Fruit fly (Drosophila melanogaster) whole organism, embryonic: ENCODE data around the gene CG10068.

Experiments used
- CG15011 ChIP-seq: fragments of 200-800 bp; sonication (Bioruptor generic); optimal IDR thresholded peaks from 3 replicates; lab custom pipeline; 2018; ENCODE audit warnings: missing biosample characterization, mild to moderate bottlenecking, missing genetic modification characterization
- CG2120 ChIP-seq: fragments of 200-800 bp; sonication (Bioruptor generic); optimal IDR thresholded peaks from 3 replicates; lab custom pipeline; 2016; ENCODE audit warnings: missing biosample characterization, missing genetic modification characterization
- CG6791 ChIP-seq: fragments of 200-800 bp; sonication (Bioruptor generic); IDR thresholded peaks from 3 replicates; pipeline ENCODE4 v1.3.6; 2022; ENCODE audit warnings: missing biosample characterization, missing genetic modification characterization; ENCODE audit not compliant: partially characterized antibody
- Lpt ChIP-seq: fragments of >200 bp; optimal IDR thresholded peaks from 2 replicates; lab custom pipeline; 2018; ENCODE audit warnings: missing biosample characterization, missing genetic modification characterization
- bab2 ChIP-seq: fragments of 200-800 bp; sonication (Bioruptor generic); optimal IDR thresholded peaks from 2 replicates; lab custom pipeline; 2016; ENCODE audit warnings: missing biosample characterization, missing genetic modification characterization
- dysf ChIP-seq: fragments of 200-800 bp; sonication (Bioruptor generic); IDR thresholded peaks from 3 replicates; pipeline ENCODE4 v1.3.6; 2022; ENCODE audit warnings: missing biosample characterization, missing genetic modification characterization
- gfzf ChIP-seq: fragments of 200-800 bp; sonication (Bioruptor generic); optimal IDR thresholded peaks from 2 replicates; lab custom pipeline; 2016; ENCODE audit warnings: missing biosample characterization, mild to moderate bottlenecking, missing genetic modification characterization, moderate library complexity
- insv ChIP-seq, 2 experiments: fragments of 200-800 bp; sonication (Bioruptor generic); optimal IDR thresholded peaks; 3 replicates each; lab custom pipeline; 2016 to 2018; ENCODE audit warnings: missing biosample characterization in 2 of 2, missing genetic modification characterization in 2 of 2
- wor ChIP-seq: fragments of 200-800 bp; sonication (Bioruptor generic); IDR thresholded peaks from 2 replicates; pipeline ENCODE4 v1.3.6; 2022; ENCODE audit warnings: missing biosample characterization, missing genetic modification characterization

dm6 chr3R:7162356-7163289 lies 34.8 kb upstream of the CG10068 start, which contains the start of gene sas:
- TF ChIP-seq dysf = no peak
- TF ChIP-seq insv (GFP tag; optimal IDR thresholded peaks at IDR 0.05; lab: Kevin White, UChicago) = peak; percentile 33 to 93
- TF ChIP-seq CG6791 = 0 out of 3 replicates have a peak, but pooled peaks have one; percentile 0
- no peak for TF ChIP-seq Lpt (GFP tag; lab: Kevin White, UChicago)
- TF ChIP-seq CG2120 (GFP tag; lab: Kevin White, UChicago) = no peak
- no peak for TF ChIP-seq gfzf
- TF ChIP-seq bab2 (GFP tag; lab: Kevin White, UChicago) = no peak
- no peak for TF ChIP-seq wor (GFP tag; lab: Robert Waterston, UW)
- TF ChIP-seq CG15011 (GFP tag; lab: Kevin White, UChicago) = no peak
